Fruit fly (Drosophila melanogaster) whole organism, wandering third instar larva: Measurements from ENCODE around the gene CG17380.

Experiments
- Abd-B ChIP-seq: fragments of >200 bp; optimal IDR thresholded peaks from 2 replicates; lab custom pipeline; 2017; ENCODE audit warnings: missing biosample characterization, missing genetic modification characterization
- CrebA ChIP-seq: fragments of 200-800 bp; sonication (Bioruptor generic); optimal IDR thresholded peaks from 2 replicates; lab custom pipeline; 2016; ENCODE audit warnings: missing biosample characterization, mild to moderate bottlenecking, missing genetic modification characterization, borderline replicate concordance
- Dif ChIP-seq: fragments of 200-275, 200-300 bp; sonication (Bioruptor generic); optimal IDR thresholded peaks from 2 replicates; lab custom pipeline; 2018; ENCODE audit warnings: missing biosample characterization, missing genetic modification characterization; ENCODE audit not compliant: partially characterized antibody
- Myc ChIP-seq: fragments of >200 bp; optimal IDR thresholded peaks from 2 replicates; lab custom pipeline; 2017
- Sp1 ChIP-seq: fragments of 200-800 bp; sonication (Bioruptor generic); optimal IDR thresholded peaks from 3 replicates; lab custom pipeline; 2019; ENCODE audit warnings: missing biosample characterization, mild to moderate bottlenecking, missing genetic modification characterization, moderate library complexity
- brk ChIP-seq: fragments of 200-800 bp; sonication (Bioruptor generic); optimal IDR thresholded peaks from 2 replicates; lab custom pipeline; 2016; ENCODE audit warnings: missing biosample characterization, mild to moderate bottlenecking, missing genetic modification characterization
- foxo ChIP-seq, 2 experiments: fragments of 200-800 bp; sonication (Bioruptor generic); optimal IDR thresholded peaks; 2 replicates in 1 of 2; 3 replicates in 1 of 2; lab custom pipeline; 2016 to 2017; ENCODE audit warnings: missing biosample characterization in 2 of 2, missing genetic modification characterization in 2 of 2
- pan ChIP-seq: fragments of >200 bp; optimal IDR thresholded peaks from 2 replicates; lab custom pipeline; 2017
- sage ChIP-seq: fragments of 200-800 bp; sonication (Bioruptor generic); optimal IDR thresholded peaks from 2 replicates; lab custom pipeline; 2016; ENCODE audit warnings: missing biosample characterization, mild to moderate bottlenecking, missing genetic modification characterization
- usp ChIP-seq: fragments of >200 bp; optimal IDR thresholded peaks from 2 replicates; lab custom pipeline; 2017; ENCODE audit warnings: missing biosample characterization, missing genetic modification characterization

DNA sequence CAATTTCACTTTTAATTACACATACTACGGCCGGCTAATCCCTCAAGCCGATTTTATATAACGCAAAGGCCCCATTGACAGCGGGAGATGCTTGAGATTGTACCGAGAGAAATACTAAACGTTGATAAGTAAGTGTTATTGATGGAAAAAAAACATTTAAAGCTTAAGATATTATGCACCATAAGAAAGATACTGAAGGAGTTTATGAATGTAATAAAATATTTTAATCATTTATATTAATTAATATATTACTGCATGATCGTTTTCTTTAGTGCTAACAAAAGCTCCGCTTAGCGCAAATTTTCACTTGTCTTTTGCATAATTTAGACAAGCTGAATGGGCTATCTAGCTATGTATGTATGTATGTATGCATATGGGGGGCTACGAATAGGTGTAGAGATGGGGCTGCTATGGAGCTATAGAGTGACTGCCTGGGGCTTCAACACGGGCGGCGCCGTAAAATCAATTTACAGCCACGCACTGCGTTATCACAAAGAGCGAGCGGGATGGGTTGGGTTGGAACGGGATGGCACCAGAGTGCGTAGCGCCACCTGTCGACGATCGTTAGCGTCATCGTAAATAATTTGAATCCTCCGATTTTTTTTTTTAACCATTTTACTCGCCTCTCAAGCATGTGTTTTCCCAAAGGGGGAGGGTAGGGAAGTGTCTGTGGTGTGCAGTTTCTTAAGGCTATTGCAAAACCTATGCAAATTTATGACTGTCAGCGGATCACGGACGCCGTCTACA lies 6.8 kb downstream of the CG17380 start:
- TF ChIP-seq foxo (GFP tag; optimal IDR thresholded peaks at IDR 0.05; lab: Kevin White, UChicago): no peak
- TF ChIP-seq Abd-B (GFP tag; lab: Kevin White, UChicago): no peak
- TF ChIP-seq pan: no peak
- TF ChIP-seq CrebA: no peak
- no peak for TF ChIP-seq Myc (lab: Kevin White, UChicago)
- TF ChIP-seq Dif (GFP tag; lab: Kevin White, UChicago): no peak
- TF ChIP-seq Sp1 (GFP tag; lab: Kevin White, UChicago): no peak
- no peak for TF ChIP-seq brk (GFP tag; lab: Kevin White, UChicago)
- no peak for TF ChIP-seq usp
- TF ChIP-seq sage (GFP tag; lab: Kevin White, UChicago): no peak
